Fruit fly (Drosophila melanogaster): ENCODE results near the gene CG43229.

dm6 chrX:18106686-18107085 is 31.7 kb upstream of the CG43229 start:
- TF ChIP-seq gl (tag; optimal IDR thresholded peaks at IDR 0.05), result no peak
- no peak for TF ChIP-seq CG14655 (GFP tag; optimal IDR thresholded peaks at IDR 0.05)
- TF ChIP-seq CG15710 (tag; optimal IDR thresholded peaks at IDR 0.05), result no peak
- no peak for TF ChIP-seq Ets98B (GFP tag; IDR thresholded peaks at IDR 0.05)
- TF ChIP-seq fd96Ca (GFP tag; IDR thresholded peaks at IDR 0.05), result no peak
- no peak for TF ChIP-seq CG12605 (GFP tag; IDR thresholded peaks at IDR 0.05)
- TF ChIP-seq Pif1A (GFP tag; optimal IDR thresholded peaks at IDR 0.05), result no peak
- TF ChIP-seq rn (GFP tag; IDR thresholded peaks at IDR 0.05), result no peak
- TF ChIP-seq D1 (tag; optimal IDR thresholded peaks at IDR 0.05), result no peak
